Worm (Caenorhabditis elegans): ENCODE measurements around the gene str-240.

The str-240 gene

DNA sequence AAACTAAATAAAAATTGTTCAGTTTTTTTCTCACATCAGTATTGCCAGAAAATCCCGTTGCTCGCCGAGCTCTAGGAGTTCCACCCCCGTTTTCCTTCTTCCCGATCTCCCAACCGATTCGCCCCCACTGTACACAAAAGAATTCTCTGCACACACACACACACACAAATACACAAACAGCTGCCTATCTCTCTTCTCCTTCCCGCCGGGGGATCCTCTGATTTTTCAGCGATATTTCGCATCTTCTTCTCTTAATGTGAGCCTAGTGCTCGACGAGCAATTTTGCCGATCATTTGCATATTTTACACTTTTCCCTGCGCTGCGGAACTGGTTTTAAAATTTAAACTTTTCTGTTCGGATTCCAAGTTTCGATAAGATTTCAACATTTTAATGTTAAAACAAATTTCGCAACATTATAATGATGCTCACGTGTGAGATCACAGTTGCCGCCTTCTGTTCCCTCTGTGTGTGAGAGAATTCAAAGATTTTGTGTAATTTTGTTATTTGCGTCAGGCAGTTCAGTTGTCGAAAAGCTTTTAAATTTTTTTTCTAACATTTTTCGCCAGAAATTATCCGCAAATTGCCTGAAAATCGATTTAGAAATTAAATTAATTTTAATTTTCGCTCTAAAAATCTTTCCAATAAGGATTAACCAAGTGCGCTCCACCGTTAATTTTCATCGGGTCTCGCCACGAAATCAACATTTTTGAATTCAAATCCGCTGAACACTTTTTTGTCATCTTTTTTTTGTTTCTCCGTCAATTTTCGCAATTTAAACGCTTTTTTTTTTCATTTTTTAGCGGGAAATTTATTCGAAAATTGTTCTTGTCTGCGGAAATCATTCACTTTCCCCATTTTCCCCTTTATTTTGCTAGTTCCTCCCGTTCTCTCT, 50.4 kb downstream of the str-240 start (continued):
- peak in 1 of 2 experiments; percentile 31 for TF ChIP-seq mdl-1 (tag; optimal IDR thresholded peaks at IDR 0.05)
- TF ChIP-seq dmd-6 (GFP tag; IDR thresholded peaks at IDR 0.05), result peak; percentile 52
- peak; percentile 70 for TF ChIP-seq nhr-77 (tag; optimal IDR thresholded peaks at IDR 0.05)
- peak; percentile 57 for TF ChIP-seq lin-13 (GFP tag; optimal IDR thresholded peaks at IDR 0.05)
- no peak for TF ChIP-seq pqm-1 (tag; optimal IDR thresholded peaks at IDR 0.05)
- TF ChIP-seq R02D3.7 (tag; optimal IDR thresholded peaks at IDR 0.05), result no peak
- no peak for TF ChIP-seq hmg-1.1 (GFP tag; IDR thresholded peaks at IDR 0.05)
- peak; percentile 77 for TF ChIP-seq mes-2 (tag; optimal IDR thresholded peaks at IDR 0.05; ENCODE audit: poor library complexity, severe bottlenecking)
- TF ChIP-seq dmd-8 (GFP tag; IDR thresholded peaks at IDR 0.05), result no peak
